Fruit fly (Drosophila melanogaster): Measurements from ENCODE around the gene TkR99D.

- TF ChIP-seq eve (GFP tag; optimal IDR thresholded peaks at IDR 0.05) (no peak), CG3407 (GFP tag; optimal IDR thresholded peaks at IDR 0.05) (no peak), Awh (GFP tag; IDR thresholded peaks at IDR 0.05) (no peak), Abd-B (GFP tag; optimal IDR thresholded peaks at IDR 0.05) (no peak), Antp (GFP tag; optimal IDR thresholded peaks at IDR 0.05) (no peak), p53 (GFP tag; optimal IDR thresholded peaks at IDR 0.05) (no peak), CG12219 (GFP tag; optimal IDR thresholded peaks at IDR 0.05) (no peak), CG32772 (GFP tag; IDR thresholded peaks at IDR 0.05) (no peak), vnd (GFP tag; IDR thresholded peaks at IDR 0.05; ENCODE audit: partially characterized antibody) (no peak)
Observed at dm6 chr3R:29985219-29985618, 16.0 kb upstream of the TkR99D start.
